Worm (Caenorhabditis elegans) whole organism, young adult: ENCODE data around the gene C54G7.1.
A peak's percentile ranks its signal among the peaks of the same experiment; 100 is the strongest.

Source experiments
- B0019.2 ChIP-seq: fragments of 200-800 bp; sonication (Bioruptor generic); conservative IDR thresholded peaks from 2 replicates; pipeline ENCODE4 v1.3.6; 2022; ENCODE audit warnings: missing genetic modification reagents, missing genetic modification characterization, missing compliant biosample characterization
- B0261.1 ChIP-seq: sonication (generic microtip); optimal IDR thresholded peaks from 2 replicates; lab custom pipeline; 2016; ENCODE audit warnings: mild to moderate bottlenecking, missing genetic modification characterization, moderate library complexity, missing compliant biosample characterization
- F49E8.2 ChIP-seq: sonication (generic microtip); optimal IDR thresholded peaks from 3 replicates; lab custom pipeline; 2017; ENCODE audit warnings: missing genetic modification characterization, mild to moderate bottlenecking, missing compliant biosample characterization, antibody characterized with exemption, moderate library complexity; ENCODE audit not compliant: insufficient read depth
- F57A8.1 ChIP-seq: fragments of 200-800 bp; sonication (Bioruptor generic); optimal IDR thresholded peaks from 2 replicates; lab custom pipeline; 2018; ENCODE audit warnings: mild to moderate bottlenecking, missing genetic modification characterization, moderate library complexity, missing compliant biosample characterization
- K12H6.12 ChIP-seq: fragments of 200-800 bp; sonication (Bioruptor generic); optimal IDR thresholded peaks from 2 replicates; lab custom pipeline; 2018; ENCODE audit warnings: mild to moderate bottlenecking, missing genetic modification characterization, missing compliant biosample characterization
- Y53F4B.3 ChIP-seq: fragments of 200-800 bp; sonication (Bioruptor generic); IDR thresholded peaks from 2 replicates; pipeline ENCODE4 v1.3.6; 2022; ENCODE audit warnings: missing genetic modification reagents, missing genetic modification characterization, missing compliant biosample characterization
- Y67H2A.10 ChIP-seq: fragments of 200-800 bp; sonication (Bioruptor generic); conservative IDR thresholded peaks from 2 replicates; pipeline ENCODE4 v1.3.6; 2022; ENCODE audit warnings: missing genetic modification reagents, missing genetic modification characterization, missing compliant biosample characterization
- ama-1 ChIP-seq, 3 experiments: fragments of 150-350 bp in 1 of 3; sonication (generic microtip) in 2 of 3; optimal IDR thresholded peaks; 2 replicates each; lab custom pipeline; 2014 to 2018; ENCODE audit warnings: missing biosample characterization in 2 of 3, missing genetic modification characterization in 2 of 3, missing genetic modification reagents in 2 of 3
- aptf-2 ChIP-seq: fragments of 200-800 bp; sonication (Bioruptor generic); conservative IDR thresholded peaks from 2 replicates; pipeline ENCODE4 v1.3.6; 2022; ENCODE audit warnings: missing genetic modification reagents, missing genetic modification characterization, missing compliant biosample characterization
- aptf-3 ChIP-seq: fragments of 200-800 bp; sonication (Bioruptor generic); IDR thresholded peaks from 2 replicates; pipeline ENCODE4 v1.3.6; 2022; ENCODE audit warnings: missing genetic modification characterization, missing compliant biosample characterization
- athp-1 ChIP-seq: sonication (generic microtip); optimal IDR thresholded peaks from 2 replicates; lab custom pipeline; 2017; ENCODE audit warnings: mild to moderate bottlenecking, missing genetic modification characterization, missing compliant biosample characterization
- ceh-40 ChIP-seq: fragments of 200-800 bp; sonication (Bioruptor generic); IDR thresholded peaks from 2 replicates; pipeline ENCODE4 v1.3.6; 2022; ENCODE audit warnings: missing genetic modification characterization, missing compliant biosample characterization
- ceh-58 ChIP-seq: fragments of 200-800 bp; sonication (Bioruptor generic); IDR thresholded peaks from 2 replicates; pipeline ENCODE4 v1.3.6; 2022; ENCODE audit warnings: missing genetic modification characterization, missing compliant biosample characterization
- ceh-79 ChIP-seq: sonication (generic microtip); optimal IDR thresholded peaks from 2 replicates; lab custom pipeline; 2017; ENCODE audit warnings: mild to moderate bottlenecking, missing genetic modification characterization, missing compliant biosample characterization
- egl-18 ChIP-seq: fragments of 200-800 bp; sonication (Bioruptor generic); IDR thresholded peaks from 2 replicates; pipeline ENCODE4 v1.3.6; 2022; ENCODE audit warnings: missing genetic modification reagents, missing genetic modification characterization, missing compliant biosample characterization
- egrh-3 ChIP-seq: fragments of 200-800 bp; sonication (Bioruptor generic); IDR thresholded peaks from 2 replicates; pipeline ENCODE4 v1.3.6; 2022; ENCODE audit warnings: missing genetic modification reagents, missing genetic modification characterization, missing compliant biosample characterization
- fkh-3 ChIP-seq: sonication (generic microtip); optimal IDR thresholded peaks from 2 replicates; lab custom pipeline; 2016; ENCODE audit warnings: mild to moderate bottlenecking, missing genetic modification characterization, missing compliant biosample characterization
- gei-17 ChIP-seq: fragments of 200-800 bp; sonication (Bioruptor generic); optimal IDR thresholded peaks from 2 replicates; lab custom pipeline; 2018; ENCODE audit warnings: mild to moderate bottlenecking, missing genetic modification characterization, missing compliant biosample characterization
- hsf-1 ChIP-seq: fragments of 200-800 bp; sonication (Bioruptor generic); IDR thresholded peaks from 2 replicates; pipeline ENCODE4 v1.3.6; 2022; ENCODE audit warnings: missing genetic modification reagents, missing genetic modification characterization, missing compliant biosample characterization
- nfya-2 ChIP-seq: fragments of 200-800 bp; sonication (Bioruptor generic); IDR thresholded peaks from 2 replicates; pipeline ENCODE4 v1.3.6; 2022; ENCODE audit warnings: missing genetic modification reagents, missing genetic modification characterization, missing compliant biosample characterization
- nhr-90 ChIP-seq: sonication (generic microtip); optimal IDR thresholded peaks from 2 replicates; lab custom pipeline; 2016; ENCODE audit warnings: missing genotype, mild to moderate bottlenecking, missing genetic modification characterization, missing compliant biosample characterization
- pbrm-1 ChIP-seq: fragments of 200-800 bp; sonication (Bioruptor generic); IDR thresholded peaks from 2 replicates; pipeline ENCODE4 v1.3.6; 2022; ENCODE audit warnings: missing genetic modification reagents, missing genetic modification characterization, missing compliant biosample characterization
- pha-4 ChIP-seq: fragments of 150-350 bp; sonication (generic microtip); optimal IDR thresholded peaks from 2 replicates; lab custom pipeline; 2014; ENCODE audit warnings: missing biosample characterization, missing genetic modification reagents, missing genetic modification characterization
- rec-8 ChIP-seq, 2 experiments: sonication (generic microtip); optimal IDR thresholded peaks; 2 replicates each; lab custom pipeline; 2016; ENCODE audit warnings: mild to moderate bottlenecking in 2 of 2, missing genetic modification characterization in 2 of 2, missing genetic modification reagents in 2 of 2, missing genotype in 2 of 2, missing biosample characterization in 1 of 2, missing compliant biosample characterization in 1 of 2, moderate library complexity in 1 of 2
- rpc-1 ChIP-seq, 2 experiments: fragments of 150-350 bp in 1 of 2; sonication (generic microtip) in 1 of 2; optimal IDR thresholded peaks; 2 replicates each; lab custom pipeline; 2014 to 2018; ENCODE audit warnings: missing biosample characterization in 1 of 2, missing genetic modification characterization in 1 of 2, missing genetic modification reagents in 1 of 2, missing genotype in 1 of 2
- sdz-38 ChIP-seq: sonication (generic microtip); optimal IDR thresholded peaks from 2 replicates; lab custom pipeline; 2016; ENCODE audit warnings: missing genotype, missing genetic modification characterization, missing compliant biosample characterization
- sea-2 ChIP-seq: fragments of 200-800 bp; sonication (Bioruptor generic); IDR thresholded peaks from 2 replicates; pipeline ENCODE4 v1.3.6; 2022; ENCODE audit warnings: missing genetic modification characterization, missing compliant biosample characterization
- snpc-3.4 ChIP-seq: sonication (generic microtip); optimal IDR thresholded peaks from 2 replicates; lab custom pipeline; 2017; ENCODE audit warnings: missing genetic modification characterization, mild to moderate bottlenecking, missing compliant biosample characterization, antibody characterized with exemption, moderate library complexity, missing genotype, missing genetic modification reagents
- somi-1 ChIP-seq: fragments of 200-800 bp; sonication (Bioruptor generic); optimal IDR thresholded peaks from 2 replicates; lab custom pipeline; 2018; ENCODE audit warnings: mild to moderate bottlenecking, missing genetic modification characterization, missing compliant biosample characterization
- sptf-2 ChIP-seq: fragments of 200-800 bp; sonication (Bioruptor generic); optimal IDR thresholded peaks from 2 replicates; lab custom pipeline; 2018; ENCODE audit warnings: mild to moderate bottlenecking, missing genetic modification characterization, missing compliant biosample characterization
- tlf-1 ChIP-seq: fragments of 200-800 bp; sonication (Bioruptor generic); optimal IDR thresholded peaks from 2 replicates; lab custom pipeline; 2018; ENCODE audit warnings: mild to moderate bottlenecking, missing genetic modification characterization, missing compliant biosample characterization
- ztf-22 ChIP-seq: fragments of 200-800 bp; sonication (Bioruptor generic); optimal IDR thresholded peaks from 2 replicates; lab custom pipeline; 2018; ENCODE audit warnings: mild to moderate bottlenecking, missing genetic modification characterization, moderate library complexity, missing compliant biosample characterization
- ztf-25 ChIP-seq: fragments of 200-800 bp; sonication (Bioruptor generic); IDR thresholded peaks from 2 replicates; pipeline ENCODE4 v1.3.6; 2022; ENCODE audit warnings: missing genetic modification reagents, missing genetic modification characterization, missing compliant biosample characterization
- ztf-26 ChIP-seq: sonication (generic microtip); optimal IDR thresholded peaks from 2 replicates; lab custom pipeline; 2017; ENCODE audit warnings: missing genetic modification characterization, missing compliant biosample characterization
- ztf-28 ChIP-seq: fragments of 200-800 bp; sonication (Bioruptor generic); IDR thresholded peaks from 2 replicates; pipeline ENCODE4 v1.3.6; 2022; ENCODE audit warnings: missing genetic modification reagents, missing genetic modification characterization, missing compliant biosample characterization
- ztf-3 ChIP-seq: fragments of 200-800 bp; sonication (Bioruptor generic); optimal IDR thresholded peaks from 2 replicates; lab custom pipeline; 2018; ENCODE audit warnings: mild to moderate bottlenecking, missing genetic modification characterization, missing compliant biosample characterization

C54G7.1 gene

DNA sequence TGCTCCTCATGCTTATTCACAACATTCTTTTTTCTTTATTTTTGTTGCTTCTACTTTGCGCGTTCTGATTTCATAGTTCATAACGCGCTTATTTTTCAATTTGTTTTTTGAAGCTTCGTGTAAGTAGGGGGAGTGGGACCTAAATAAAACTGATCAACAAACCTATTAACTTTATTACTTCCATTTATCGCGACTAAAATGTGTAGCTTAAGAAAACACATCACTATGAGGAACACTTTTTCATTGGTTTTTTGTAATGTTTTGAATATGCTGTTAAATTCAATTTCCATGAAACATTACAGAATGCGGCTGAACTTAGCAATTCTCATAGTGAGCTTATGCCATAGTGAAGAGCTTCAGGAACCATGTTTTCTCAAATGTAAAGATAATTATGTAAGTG lies at the start of gene C54G7.1:
Gene C54G7.1, plus strand, starts transcription at position 301 of the 400 bp plus-strand sequence.
- TF ChIP-seq pbrm-1 (no peak), fkh-3 (tag; lab: Kevin White, UChicago) (no peak), B0019.2 (GFP tag; lab: Robert Waterston, UW) (no peak), F57A8.1 (no peak), ztf-28 (GFP tag; lab: Robert Waterston, UW) (no peak), ztf-25 (GFP tag; lab: Robert Waterston, UW) (no peak), aptf-3 (no peak)

DNA sequence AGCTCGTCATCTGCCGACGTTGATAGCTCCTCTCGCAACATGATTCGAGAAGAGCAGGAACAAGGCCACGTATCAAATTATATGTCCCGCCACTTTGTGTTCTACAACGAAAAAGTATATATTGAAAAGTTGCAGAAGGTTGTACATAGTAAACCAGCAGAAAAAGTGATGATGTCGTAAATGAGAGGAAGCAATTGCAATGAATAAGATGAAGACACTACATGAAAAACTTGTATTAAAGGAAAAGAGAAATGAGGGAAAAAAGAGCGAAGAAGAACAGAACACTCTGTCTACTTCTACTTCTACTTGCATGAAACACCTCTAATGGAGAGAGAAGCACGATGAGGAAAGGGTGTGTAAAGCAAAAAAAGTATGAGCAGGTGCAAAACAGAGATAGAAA lies 38.6 kb upstream of the C54G7.1 start, which contains the start of gene T23F2.2:
Gene T23F2.2, minus strand, starts transcription at position 101 of the 400 bp plus-strand sequence.
- TF ChIP-seq ceh-79 = no peak
- TF ChIP-seq F49E8.2 (tag; lab: Kevin White, UChicago) = no peak
- no peak for TF ChIP-seq K12H6.12 (tag; lab: Kevin White, UChicago)
- no peak for TF ChIP-seq pha-4 (tag; lab: Kevin White, UChicago)
- TF ChIP-seq Y67H2A.10 (GFP tag; lab: Robert Waterston, UW) = no peak
- TF ChIP-seq aptf-2 (GFP tag; lab: Robert Waterston, UW) = no peak
- TF ChIP-seq rpc-1 (optimal IDR thresholded peaks at IDR 0.05; lab: Kevin White, UChicago) = no peak
- no peak for TF ChIP-seq rpc-1 (tag; optimal IDR thresholded peaks at IDR 0.05; lab: Kevin White, UChicago)
- no peak for TF ChIP-seq B0261.1 (tag; lab: Kevin White, UChicago)
- no peak for TF ChIP-seq snpc-3.4 (tag; lab: Kevin White, UChicago)
- TF ChIP-seq sea-2 (GFP tag; lab: Robert Waterston, UW) = no peak
- TF ChIP-seq, all 124 proteins: peak for 0

- TF ChIP-seq somi-1 (no peak), gei-17 (GFP tag; lab: Kevin White, UChicago) (no peak), ztf-22 (no peak), pha-4 (tag; lab: Kevin White, UChicago) (no peak), hsf-1 (GFP tag; lab: Robert Waterston, UW) (no peak), sdz-38 (tag; lab: Kevin White, UChicago) (no peak), tlf-1 (GFP tag; lab: Kevin White, UChicago) (no peak), sptf-2 (GFP tag; lab: Kevin White, UChicago) (no peak), sea-2 (GFP tag; lab: Robert Waterston, UW) (no peak), Y53F4B.3 (GFP tag; lab: Robert Waterston, UW) (no peak), ztf-26 (no peak), egl-18 (GFP tag; lab: Robert Waterston, UW) (no peak), athp-1 (no peak), aptf-3 (no peak), ztf-28 (GFP tag; lab: Robert Waterston, UW) (no peak), egrh-3 (GFP tag; lab: Robert Waterston, UW) (no peak)
Measured at ce11 chrX:5506432-5506977, 37.2 kb upstream of the C54G7.1 start.

DNA sequence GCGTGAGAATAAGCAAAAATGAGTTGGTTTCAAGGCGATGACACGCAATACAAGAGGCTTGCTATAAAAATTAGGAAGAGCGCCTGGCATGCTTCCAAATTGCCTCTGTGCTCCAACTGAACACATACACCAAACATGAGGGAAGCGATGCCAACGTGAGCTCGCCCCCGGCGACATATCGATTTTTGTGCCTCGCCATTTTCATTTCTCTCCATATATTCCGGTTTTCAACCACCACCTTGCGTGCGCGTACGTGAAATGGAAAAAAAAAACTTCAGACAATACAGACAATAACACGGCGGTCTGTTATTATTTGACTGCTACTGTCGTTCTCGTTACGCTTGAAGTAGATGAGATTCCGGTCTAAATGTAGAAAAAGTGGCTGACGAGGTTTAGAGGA lies 35.8 kb upstream of the C54G7.1 start:
- TF ChIP-seq rec-8 (tag; optimal IDR thresholded peaks at IDR 0.05; lab: Kevin White, UChicago) (no peak), ceh-58 (GFP tag; lab: Robert Waterston, UW) (0 out of 2 replicates have a peak, but pooled peaks have one; percentile 7), nhr-90 (no peak), nfya-2 (GFP tag; lab: Robert Waterston, UW) (no peak), ama-1 (optimal IDR thresholded peaks at IDR 0.05; lab: Kevin White, UChicago) (no peak), ama-1 (GFP tag; optimal IDR thresholded peaks at IDR 0.05; lab: Kevin White, UChicago) (no peak), ceh-40 (GFP tag; lab: Robert Waterston, UW) (no peak), ztf-3 (no peak)
